Worm (Caenorhabditis elegans) whole organism, mixed stage, embryonic: Measurements from ENCODE around the gene F18C5.10.

Source experiments
- elt-3 ChIP-seq: fragments of 150-350 bp; optimal IDR thresholded peaks from 2 replicates; lab custom pipeline; 2014; ENCODE audit warnings: missing biosample characterization, missing genetic modification characterization
- lin-13 ChIP-seq: fragments of 150-350 bp; optimal IDR thresholded peaks from 2 replicates; lab custom pipeline; 2014; ENCODE audit warnings: missing biosample characterization, missing genetic modification characterization
- sptf-1 ChIP-seq: sonication (generic microtip); optimal IDR thresholded peaks from 2 replicates; lab custom pipeline; 2017; ENCODE audit warnings: mild to moderate bottlenecking, missing genetic modification characterization, moderate library complexity, missing compliant biosample characterization
- unc-62 ChIP-seq: fragments of 150-350 bp; optimal IDR thresholded peaks from 2 replicates; lab custom pipeline; 2014; ENCODE audit warnings: missing biosample characterization, missing genetic modification reagents, missing genetic modification characterization
- ztf-11 ChIP-seq: fragments of 150-350 bp; optimal IDR thresholded peaks from 2 replicates; lab custom pipeline; 2014; ENCODE audit warnings: missing biosample characterization, missing genetic modification characterization

DNA sequence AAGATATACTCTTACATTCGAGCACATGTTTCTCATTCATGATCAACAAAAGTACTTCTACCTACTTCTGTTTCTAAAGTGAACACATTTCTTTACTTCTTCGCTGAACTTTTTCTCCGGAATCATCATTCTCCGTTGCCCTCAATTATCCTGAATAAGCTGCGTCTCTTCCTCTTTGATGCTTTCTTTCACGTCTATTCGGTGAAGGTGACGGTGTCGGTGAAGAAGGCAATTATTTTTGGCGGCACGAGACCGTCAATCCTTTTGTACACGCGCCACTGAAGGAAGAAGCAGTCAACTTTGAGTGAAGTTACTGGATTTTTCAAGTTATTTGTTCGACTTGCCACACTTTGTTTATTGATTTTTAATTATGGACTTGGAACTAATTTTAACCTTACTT lies 29.7 kb downstream of the F18C5.10 start, which contains the start of gene abch-1:
- TF ChIP-seq elt-3 (tag; lab: Kevin White, UChicago) (no peak), unc-62 (GFP tag; lab: Kevin White, UChicago) (no peak), ztf-11 (tag; lab: Kevin White, UChicago) (no peak), lin-13 (no peak), sptf-1 (no peak)
